Worm (Caenorhabditis elegans) whole organism, L4/young adult: ENCODE measurements around the gene T19D7.7.

Experiments
- W03F9.2 ChIP-seq: fragments of 150-350 bp; optimal IDR thresholded peaks from 2 replicates; lab custom pipeline; 2014; ENCODE audit warnings: missing biosample characterization, missing genetic modification characterization
- dao-5 ChIP-seq: sonication (generic microtip); optimal IDR thresholded peaks from 2 replicates; lab custom pipeline; 2016; ENCODE audit warnings: missing genotype, missing genetic modification characterization, moderate library complexity, missing compliant biosample characterization
- him-1 ChIP-seq: sonication (generic microtip); optimal IDR thresholded peaks from 2 replicates; lab custom pipeline; 2016; ENCODE audit warnings: missing genotype, missing genetic modification reagents, missing genetic modification characterization, missing compliant biosample characterization

T19D7.7 gene

DNA sequence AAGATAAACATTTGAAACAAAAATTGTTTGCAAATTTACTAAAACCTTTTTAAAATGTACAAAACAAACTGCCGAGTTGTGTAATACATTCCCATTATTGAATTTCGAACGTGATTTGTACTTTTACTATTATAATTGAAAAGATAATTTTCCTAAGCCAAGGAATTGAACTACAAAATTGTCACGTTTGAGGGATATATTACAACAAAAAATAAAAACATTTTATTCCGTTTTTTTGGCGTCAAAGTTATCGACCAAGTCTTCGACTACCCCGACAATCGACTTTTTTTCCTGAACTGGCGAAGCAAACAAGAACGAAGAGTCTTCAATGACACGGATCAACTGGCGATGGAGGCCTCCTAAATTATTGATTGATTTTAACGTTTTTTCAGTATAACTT, at the start of gene T19D7.7:
Gene T19D7.7, minus strand, starts transcription at position 101 of the 400 bp plus-strand sequence.
- TF ChIP-seq dao-5 (tag; lab: Kevin White, UChicago) (no peak), him-1 (tag; lab: Kevin White, UChicago) (no peak), W03F9.2 (no peak)

DNA sequence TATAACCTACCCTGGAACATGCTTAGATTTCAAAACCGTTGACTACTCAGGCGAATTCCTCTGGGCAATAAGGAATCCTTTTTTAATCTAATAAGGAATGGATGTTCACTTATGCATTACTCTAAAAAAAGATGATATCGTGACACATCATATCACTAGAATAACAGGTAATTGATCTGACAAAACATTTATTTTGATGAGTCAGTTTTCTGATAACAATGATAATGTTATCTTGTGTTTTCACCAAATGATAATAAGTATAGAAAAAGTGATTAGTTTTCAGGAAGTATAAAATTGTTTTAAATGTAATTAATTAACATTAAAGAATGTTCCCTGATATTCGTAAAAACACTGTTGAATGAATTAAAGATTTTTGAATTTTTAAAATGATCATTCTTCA, 48.2 kb upstream of the T19D7.7 start:
- TF ChIP-seq W03F9.2 = no peak
- no peak for TF ChIP-seq dao-5 (tag; lab: Kevin White, UChicago)
- no peak for TF ChIP-seq him-1 (tag; lab: Kevin White, UChicago)

DNA sequence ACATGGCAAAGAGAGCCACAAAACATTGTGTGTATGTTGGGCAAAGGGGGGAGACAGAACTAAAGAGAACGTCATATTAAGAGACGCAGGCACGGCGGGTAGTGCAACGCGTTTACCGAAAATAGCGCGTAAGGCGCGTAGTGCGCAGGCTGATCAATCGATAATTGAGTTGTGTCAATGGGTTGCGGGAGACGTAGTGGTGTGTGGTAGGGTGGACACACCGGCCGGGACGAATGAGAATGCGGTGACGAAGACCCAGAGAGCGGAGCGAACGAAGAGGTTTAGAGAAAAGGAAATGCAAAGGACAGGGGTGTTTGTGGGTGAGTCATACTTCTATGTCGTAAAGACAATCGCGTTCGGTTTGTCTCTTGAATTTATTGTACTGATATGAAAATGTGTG, 46.9 kb upstream of the T19D7.7 start:
- TF ChIP-seq him-1 (tag; lab: Kevin White, UChicago) = no peak
- TF ChIP-seq W03F9.2 = peak; percentile 57

DNA sequence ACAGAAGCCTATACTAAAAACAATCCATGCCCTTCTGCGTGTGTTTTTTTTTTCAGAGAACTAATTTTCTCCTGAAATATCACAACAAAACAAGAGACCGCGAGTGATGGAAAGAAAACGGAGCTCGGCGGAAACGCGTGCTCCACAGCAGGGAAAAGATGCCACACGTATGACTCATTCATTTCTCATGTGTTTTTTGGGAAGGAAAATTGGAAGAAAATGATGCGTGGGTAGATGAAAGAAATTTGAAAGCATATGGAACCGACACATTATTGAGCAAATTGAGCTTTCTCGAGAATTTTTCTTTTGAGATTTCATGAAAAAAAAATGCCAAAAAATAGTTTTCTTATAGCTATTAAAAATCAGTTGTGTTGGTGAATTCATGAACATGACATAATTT, 45.5 kb upstream of the T19D7.7 start:
- TF ChIP-seq dao-5 (tag; lab: Kevin White, UChicago) (no peak), him-1 (tag; lab: Kevin White, UChicago) (no peak), W03F9.2 (no peak)

DNA sequence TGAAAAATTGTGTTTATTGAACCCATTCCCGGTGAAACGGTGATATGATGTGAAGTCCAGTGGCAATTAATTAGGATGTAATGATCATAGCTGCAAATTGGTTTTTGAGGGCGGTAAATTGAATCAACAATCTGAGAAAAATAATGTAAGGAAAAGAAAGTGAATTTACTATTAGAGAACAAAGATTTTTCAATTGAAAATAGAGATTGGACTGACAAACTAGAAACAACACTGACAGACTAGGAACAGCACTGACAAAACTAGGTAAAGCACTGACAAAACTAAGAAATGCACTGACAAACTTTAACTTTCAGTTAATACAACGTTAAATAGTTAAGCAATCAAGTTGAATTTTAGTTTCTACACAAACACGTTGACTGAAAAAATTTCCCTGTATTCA, 45.0 kb upstream of the T19D7.7 start, which contains the start of gene sli-1:
Gene sli-1, minus strand, starts transcription at position 101 of the 400 bp plus-strand sequence.
- TF ChIP-seq him-1 (tag; lab: Kevin White, UChicago) = no peak
- TF ChIP-seq dao-5 (tag; lab: Kevin White, UChicago) = no peak
- TF ChIP-seq W03F9.2 = no peak

DNA sequence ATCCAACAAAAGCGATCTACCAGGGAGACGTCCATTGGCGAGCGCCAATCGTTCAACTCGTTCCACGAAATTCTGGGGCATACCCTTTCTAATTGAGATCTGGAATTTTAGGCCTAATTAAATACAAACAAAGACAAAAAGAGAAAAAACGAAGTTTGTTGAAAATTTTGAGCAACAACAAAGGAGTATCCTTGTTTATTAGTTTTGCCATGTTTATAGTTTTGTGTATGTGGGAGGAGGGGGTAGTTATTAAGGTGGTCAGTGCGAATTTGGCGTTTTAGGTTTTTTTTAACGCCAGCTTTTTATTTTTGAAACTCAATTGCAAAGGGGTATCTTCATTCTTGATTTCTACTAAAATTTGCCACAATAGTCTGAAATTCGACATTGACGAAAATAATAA, 33.6 kb upstream of the T19D7.7 start, which contains the start of gene irk-2:
Gene irk-2, minus strand, starts transcription at position 101 of the 400 bp plus-strand sequence.
- TF ChIP-seq W03F9.2 (no peak), him-1 (tag; lab: Kevin White, UChicago) (no peak), dao-5 (tag; lab: Kevin White, UChicago) (no peak)

DNA sequence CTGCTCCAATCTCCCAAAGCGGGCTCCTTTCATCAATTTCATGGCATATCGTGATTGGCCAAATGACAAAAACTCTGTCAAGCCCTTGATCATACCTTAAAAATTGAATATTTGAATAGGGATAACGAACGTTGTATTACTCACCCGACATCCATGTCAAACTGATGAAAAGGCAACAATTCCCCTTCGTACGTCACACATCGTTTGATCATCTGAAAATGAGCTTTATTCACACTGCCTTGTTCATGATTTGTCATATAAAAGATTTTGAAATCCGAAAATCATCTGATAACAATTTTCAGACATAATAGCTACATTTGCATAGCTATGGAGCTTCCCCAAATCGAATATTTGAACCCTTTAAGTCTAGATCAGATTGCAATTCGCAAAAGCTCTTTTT, 25.7 kb upstream of the T19D7.7 start, which contains the start of gene M02A10.1:
Gene M02A10.1, plus strand, starts transcription at position 301 of the 400 bp plus-strand sequence.
- no peak for TF ChIP-seq dao-5 (tag; lab: Kevin White, UChicago)
- no peak for TF ChIP-seq him-1 (tag; lab: Kevin White, UChicago)
- no peak for TF ChIP-seq W03F9.2

DNA sequence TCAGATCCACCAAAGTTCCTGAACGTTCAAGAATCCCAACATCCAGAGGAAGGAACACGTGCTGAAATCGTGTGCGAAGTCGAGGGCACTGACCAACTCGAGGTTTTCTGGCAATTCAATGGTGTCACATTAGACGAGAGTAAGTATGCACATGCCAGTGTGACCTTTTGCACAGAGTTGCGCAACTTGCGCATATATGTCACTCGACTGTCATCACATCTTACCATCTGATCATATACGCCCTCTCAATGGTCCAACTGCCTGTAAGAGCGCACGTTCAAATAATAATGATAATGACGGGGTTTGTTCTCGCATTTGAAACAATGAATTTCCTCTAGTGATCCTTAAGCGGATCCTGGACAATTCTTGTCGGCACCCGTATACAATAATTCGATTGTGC, 15.4 kb upstream of the T19D7.7 start:
- TF ChIP-seq dao-5 (tag; lab: Kevin White, UChicago) (no peak), him-1 (tag; lab: Kevin White, UChicago) (no peak), W03F9.2 (no peak)

DNA sequence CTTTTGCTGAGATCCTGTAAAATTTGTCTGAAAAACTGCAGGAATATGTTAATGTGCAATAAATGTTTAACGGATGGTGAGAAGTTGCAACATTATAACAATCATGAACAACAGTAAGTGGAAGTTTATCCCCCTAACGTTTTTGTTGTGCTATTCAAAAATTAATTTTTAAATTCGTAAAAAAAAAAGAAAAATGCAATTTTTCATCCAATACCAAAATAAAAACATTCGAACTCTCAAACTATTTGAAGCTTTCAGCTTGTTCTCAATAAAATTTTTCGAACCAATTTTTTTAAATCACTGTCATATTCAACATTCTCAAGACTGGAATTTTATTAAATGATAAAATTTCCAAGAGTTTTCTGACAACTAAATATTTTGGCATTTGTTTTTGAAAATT, 10.8 kb upstream of the T19D7.7 start, which contains the start of gene ncam-1:
Gene ncam-1, plus strand, starts transcription at position 301 of the 400 bp plus-strand sequence.
- TF ChIP-seq dao-5 (tag; lab: Kevin White, UChicago) (no peak), W03F9.2 (no peak), him-1 (tag; lab: Kevin White, UChicago) (no peak)

DNA sequence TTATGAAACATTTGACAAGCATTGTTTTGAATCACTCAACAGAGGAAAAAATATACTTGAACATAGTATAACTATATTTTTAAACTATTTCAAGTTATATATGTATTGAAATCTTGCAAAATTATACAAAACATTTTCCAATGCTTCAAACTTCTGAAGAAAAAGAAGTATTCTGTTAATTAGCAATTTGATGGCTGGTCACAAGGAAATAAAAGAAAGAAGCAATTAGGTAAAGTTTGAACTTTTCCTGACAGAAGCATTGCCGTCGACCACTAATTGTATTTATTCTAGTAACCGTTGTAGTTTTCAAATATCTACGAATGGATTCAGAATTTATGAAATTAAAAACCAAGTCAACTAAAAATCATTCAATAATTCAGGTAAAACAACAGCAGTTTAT, 7.8 kb upstream of the T19D7.7 start:
- TF ChIP-seq dao-5 (tag; lab: Kevin White, UChicago) (no peak), him-1 (tag; lab: Kevin White, UChicago) (no peak), W03F9.2 (no peak)

DNA sequence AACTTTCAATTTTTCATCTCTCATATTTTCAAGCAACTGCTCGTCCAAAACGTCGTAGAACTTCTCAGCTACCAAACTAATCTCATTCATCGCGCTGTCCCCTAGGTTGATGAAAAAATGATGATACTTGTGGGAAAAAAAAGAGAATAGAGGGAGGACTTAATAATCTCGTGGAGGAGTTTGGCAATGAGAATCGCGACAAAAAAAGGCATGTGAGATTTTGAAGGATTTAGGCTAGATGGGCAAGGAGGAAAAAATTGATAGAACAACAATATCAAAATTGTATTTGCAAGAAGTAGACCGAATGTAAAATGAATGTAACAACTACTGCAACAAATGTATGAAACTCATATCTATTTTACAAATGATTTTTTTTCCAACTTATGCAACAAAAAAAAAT, 1.9 kb upstream of the T19D7.7 start, which contains the start of gene Y9C12A.1:
Gene Y9C12A.1, minus strand, starts transcription at position 101 of the 400 bp plus-strand sequence.
- TF ChIP-seq him-1 (tag; lab: Kevin White, UChicago) (no peak), W03F9.2 (no peak), dao-5 (tag; lab: Kevin White, UChicago) (no peak)

DNA sequence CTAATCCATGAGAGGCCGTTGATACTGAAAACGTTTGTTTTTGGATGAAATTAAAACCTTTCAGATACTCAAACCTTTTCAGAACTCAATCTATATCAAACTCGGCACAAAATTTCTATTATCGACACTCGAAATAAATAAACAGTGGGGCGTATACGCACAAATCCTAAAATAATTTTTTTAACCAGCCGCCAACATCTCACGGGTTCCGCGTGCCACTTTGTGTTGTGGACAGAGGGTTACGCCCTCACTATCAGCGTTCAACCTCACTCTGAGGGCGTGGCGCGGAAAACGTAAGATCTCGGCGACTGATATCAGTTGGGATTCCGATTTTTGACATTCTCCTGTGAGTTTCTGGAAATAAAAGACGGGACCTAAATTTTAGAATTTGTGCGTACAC, 593 bp upstream of the T19D7.7 start:
- TF ChIP-seq W03F9.2 (no peak), dao-5 (tag; lab: Kevin White, UChicago) (no peak), him-1 (tag; lab: Kevin White, UChicago) (no peak)

DNA sequence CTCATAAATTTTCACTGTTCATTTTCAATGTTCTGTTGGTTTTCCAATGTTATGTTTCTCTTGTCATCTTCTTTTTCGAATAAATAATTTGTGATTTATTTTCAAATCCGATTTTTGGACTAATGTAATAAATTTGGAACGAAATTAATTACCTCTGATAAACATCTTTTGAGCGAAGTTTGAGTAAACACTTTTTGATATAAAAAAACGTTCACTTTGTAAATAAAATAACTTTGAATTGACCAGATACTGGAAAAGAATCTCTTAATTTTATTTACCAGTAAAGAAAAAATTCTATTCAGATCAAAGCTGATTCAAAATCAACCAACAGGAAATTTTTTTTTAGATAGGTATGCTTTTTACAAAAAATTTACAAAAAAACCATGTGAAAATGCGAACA, 9.0 kb downstream of the T19D7.7 start, which contains the start of gene lgc-32:
Gene lgc-32, plus strand, starts transcription at position 301 of the 400 bp plus-strand sequence.
- TF ChIP-seq dao-5 (tag; lab: Kevin White, UChicago) (no peak), him-1 (tag; lab: Kevin White, UChicago) (no peak), W03F9.2 (no peak)

DNA sequence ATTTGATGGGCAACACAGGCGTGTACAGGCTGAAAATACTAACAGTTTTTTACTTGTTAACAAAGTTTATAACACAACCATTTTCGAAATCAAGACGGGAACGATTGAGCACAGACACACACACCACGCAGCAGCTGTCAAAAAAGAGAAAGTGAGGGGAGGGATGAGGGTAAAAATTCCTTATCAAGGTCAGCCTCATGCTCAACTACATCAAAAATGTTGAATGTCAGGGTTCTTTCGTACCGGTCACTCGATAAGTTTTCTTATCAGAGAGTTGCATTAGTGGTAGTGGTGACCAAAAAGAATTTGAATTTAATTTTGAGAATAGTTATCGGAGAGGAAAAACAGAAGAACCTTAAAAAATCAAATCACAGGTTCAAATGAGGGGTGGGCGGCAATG, 10.2 kb downstream of the T19D7.7 start, which contains the start of gene T19D7.6:
Gene T19D7.6, minus strand, starts transcription at position 198 of the 400 bp plus-strand sequence.
- TF ChIP-seq him-1 (tag; lab: Kevin White, UChicago) = no peak
- no peak for TF ChIP-seq W03F9.2
- no peak for TF ChIP-seq dao-5 (tag; lab: Kevin White, UChicago)

DNA sequence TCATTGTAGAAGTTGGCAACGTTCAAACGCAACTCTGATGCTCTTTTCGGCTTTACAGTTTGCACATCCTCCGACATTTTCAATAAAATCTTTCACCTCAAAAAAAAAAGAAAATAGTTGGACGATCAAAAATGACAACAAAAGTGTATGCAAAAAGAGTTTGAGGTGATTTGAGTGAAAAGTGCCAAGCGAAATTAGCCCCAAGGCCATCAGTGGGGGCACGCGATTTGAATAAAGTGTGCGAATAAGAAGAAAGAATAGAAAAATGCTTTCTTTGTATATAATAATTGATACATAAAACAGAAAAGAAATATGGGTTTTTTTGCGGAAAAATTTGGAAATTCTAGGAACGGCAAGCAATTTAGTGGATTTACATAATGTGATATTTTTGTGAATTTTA, 14.7 kb downstream of the T19D7.7 start, which contains the start of gene T19D7.5:
Gene T19D7.5, minus strand, starts transcription at position 101 of the 400 bp plus-strand sequence.
- no peak for TF ChIP-seq W03F9.2
- no peak for TF ChIP-seq him-1 (tag; lab: Kevin White, UChicago)
- no peak for TF ChIP-seq dao-5 (tag; lab: Kevin White, UChicago)
